Fruit fly (Drosophila melanogaster) whole organism, embryonic: ENCODE measurements around the gene CG11905.

Source experiments
- MTF-1 ChIP-seq: fragments of 200-800 bp; sonication (Bioruptor generic); optimal IDR thresholded peaks from 2 replicates; lab custom pipeline; 2018; ENCODE audit warnings: missing biosample characterization, mild to moderate bottlenecking, missing genetic modification characterization, borderline replicate concordance
- h ChIP-seq: fragments of >200 bp; optimal IDR thresholded peaks from 2 replicates; lab custom pipeline; 2017
- hb ChIP-seq: fragments of 200-800 bp; sonication (Bioruptor generic); IDR thresholded peaks from 3 replicates; pipeline ENCODE4 v1.3.6; 2022; ENCODE audit warnings: missing biosample characterization, missing genetic modification characterization; ENCODE audit not compliant: partially characterized antibody
- unpg ChIP-seq: fragments of 200-800 bp; sonication (Bioruptor generic); optimal IDR thresholded peaks from 3 replicates; lab custom pipeline; 2018; ENCODE audit warnings: missing biosample characterization, mild to moderate bottlenecking, missing genetic modification characterization, moderate library complexity

- no peak for TF ChIP-seq h
- no peak for TF ChIP-seq unpg (GFP tag; lab: Kevin White, UChicago)
- no peak for TF ChIP-seq MTF-1 (GFP tag; lab: Kevin White, UChicago)
- TF ChIP-seq hb, result no peak
These were observed 42.0 kb upstream of the CG11905 start for dm6 chr3L:16977311-16977710.
